Worm (Caenorhabditis elegans) whole organism, L4/young adult: Measurements from ENCODE around the gene nlp-17.

ENCODE experiments used
- W03F9.2 ChIP-seq: fragments of 150-350 bp; optimal IDR thresholded peaks from 2 replicates; lab custom pipeline; 2014; ENCODE audit warnings: missing biosample characterization, missing genetic modification characterization
- dao-5 ChIP-seq: sonication (generic microtip); optimal IDR thresholded peaks from 2 replicates; lab custom pipeline; 2016; ENCODE audit warnings: missing genotype, missing genetic modification characterization, moderate library complexity, missing compliant biosample characterization
- him-1 ChIP-seq: sonication (generic microtip); optimal IDR thresholded peaks from 2 replicates; lab custom pipeline; 2016; ENCODE audit warnings: missing genotype, missing genetic modification reagents, missing genetic modification characterization, missing compliant biosample characterization

ce11 chrIV:13482469-13482868 is 23.1 kb downstream of the nlp-17 start, which contains the start of gene Y38H8A.1:
- TF ChIP-seq W03F9.2 (no peak), dao-5 (no peak), him-1 (no peak)
